Worm (Caenorhabditis elegans) whole organism, L1 larva: ENCODE results near the gene cest-9.1.

Experiments
- C16A3.4 ChIP-seq: fragments of 150-350 bp; optimal IDR thresholded peaks from 2 replicates; lab custom pipeline; 2014; ENCODE audit warnings: missing biosample characterization, missing genetic modification characterization
- Y116A8C.19 ChIP-seq: sonication (generic microtip); optimal IDR thresholded peaks from 2 replicates; lab custom pipeline; 2016; ENCODE audit warnings: missing compliant biosample characterization, missing genetic modification characterization, borderline replicate concordance
- ama-1 ChIP-seq: fragments of 150-350 bp; optimal IDR thresholded peaks from 2 replicates; lab custom pipeline; 2014
- ceh-82 ChIP-seq, 3 experiments: fragments of 150-350 bp in 1 of 3; sonication (generic microtip) in 2 of 3; optimal IDR thresholded peaks; 2 replicates each; lab custom pipeline; 2014 to 2017; ENCODE audit warnings: missing biosample characterization in 3 of 3, missing genetic modification characterization in 3 of 3
- ces-1 ChIP-seq: fragments of 150-350 bp; optimal IDR thresholded peaks from 2 replicates; lab custom pipeline; 2014; ENCODE audit warnings: missing biosample characterization, missing genetic modification reagents, missing genetic modification characterization
- fkh-10 ChIP-seq: sonication (generic microtip); optimal IDR thresholded peaks from 2 replicates; lab custom pipeline; 2017; ENCODE audit warnings: missing biosample characterization, missing genetic modification reagents, missing genetic modification characterization
- fos-1 ChIP-seq: fragments of 150-350 bp; optimal IDR thresholded peaks from 2 replicates; lab custom pipeline; 2014; ENCODE audit warnings: missing biosample characterization, missing genetic modification characterization
- irx-1 ChIP-seq: sonication (generic microtip); optimal IDR thresholded peaks from 2 replicates; lab custom pipeline; 2016; ENCODE audit warnings: missing genetic modification characterization, missing compliant biosample characterization
- nhr-28 ChIP-seq: fragments of 150-350 bp; optimal IDR thresholded peaks from 2 replicates; lab custom pipeline; 2014; ENCODE audit warnings: missing biosample characterization, missing genetic modification characterization
- nhr-77 ChIP-seq: fragments of 150-350 bp; optimal IDR thresholded peaks from 2 replicates; lab custom pipeline; 2014; ENCODE audit warnings: missing biosample characterization, missing genetic modification characterization
- pax-3 ChIP-seq: fragments of 200-800 bp; sonication (Bioruptor generic); optimal IDR thresholded peaks from 2 replicates; lab custom pipeline; 2018; ENCODE audit warnings: mild to moderate bottlenecking, missing genetic modification characterization, moderate library complexity, missing compliant biosample characterization
- snpc-4 ChIP-seq: fragments of 150-350 bp; optimal IDR thresholded peaks from 2 replicates; lab custom pipeline; 2014; ENCODE audit warnings: missing biosample characterization, missing genetic modification characterization
- vab-15 ChIP-seq: sonication (generic microtip); optimal IDR thresholded peaks from 2 replicates; lab custom pipeline; 2017; ENCODE audit warnings: missing genotype, mild to moderate bottlenecking, missing genetic modification characterization, missing compliant biosample characterization

ce11 chrX:12248140-12248539 is 22.2 kb downstream of the cest-9.1 start:
- TF ChIP-seq nhr-77 (tag; lab: Kevin White, UChicago) (no peak), fkh-10 (GFP tag; lab: Kevin White, UChicago) (no peak), ces-1 (GFP tag; lab: Kevin White, UChicago) (no peak), Y116A8C.19 (tag; lab: Kevin White, UChicago) (no peak), snpc-4 (tag; lab: Kevin White, UChicago) (no peak), ama-1 (lab: Kevin White, UChicago) (no peak), ceh-82 (tag; optimal IDR thresholded peaks at IDR 0.05; lab: Kevin White, UChicago) (no peak), pax-3 (tag; lab: Kevin White, UChicago) (no peak), fos-1 (tag; lab: Kevin White, UChicago) (no peak), nhr-28 (tag; lab: Kevin White, UChicago) (no peak), vab-15 (tag; lab: Kevin White, UChicago) (no peak), irx-1 (tag; lab: Kevin White, UChicago) (no peak), C16A3.4 (tag; lab: Kevin White, UChicago) (no peak)
